Worm (Caenorhabditis elegans): ENCODE measurements around the gene W04B5.5.
A peak's percentile ranks its signal among the peaks of the same experiment; 100 is the strongest.

W04B5.5 gene

DNA sequence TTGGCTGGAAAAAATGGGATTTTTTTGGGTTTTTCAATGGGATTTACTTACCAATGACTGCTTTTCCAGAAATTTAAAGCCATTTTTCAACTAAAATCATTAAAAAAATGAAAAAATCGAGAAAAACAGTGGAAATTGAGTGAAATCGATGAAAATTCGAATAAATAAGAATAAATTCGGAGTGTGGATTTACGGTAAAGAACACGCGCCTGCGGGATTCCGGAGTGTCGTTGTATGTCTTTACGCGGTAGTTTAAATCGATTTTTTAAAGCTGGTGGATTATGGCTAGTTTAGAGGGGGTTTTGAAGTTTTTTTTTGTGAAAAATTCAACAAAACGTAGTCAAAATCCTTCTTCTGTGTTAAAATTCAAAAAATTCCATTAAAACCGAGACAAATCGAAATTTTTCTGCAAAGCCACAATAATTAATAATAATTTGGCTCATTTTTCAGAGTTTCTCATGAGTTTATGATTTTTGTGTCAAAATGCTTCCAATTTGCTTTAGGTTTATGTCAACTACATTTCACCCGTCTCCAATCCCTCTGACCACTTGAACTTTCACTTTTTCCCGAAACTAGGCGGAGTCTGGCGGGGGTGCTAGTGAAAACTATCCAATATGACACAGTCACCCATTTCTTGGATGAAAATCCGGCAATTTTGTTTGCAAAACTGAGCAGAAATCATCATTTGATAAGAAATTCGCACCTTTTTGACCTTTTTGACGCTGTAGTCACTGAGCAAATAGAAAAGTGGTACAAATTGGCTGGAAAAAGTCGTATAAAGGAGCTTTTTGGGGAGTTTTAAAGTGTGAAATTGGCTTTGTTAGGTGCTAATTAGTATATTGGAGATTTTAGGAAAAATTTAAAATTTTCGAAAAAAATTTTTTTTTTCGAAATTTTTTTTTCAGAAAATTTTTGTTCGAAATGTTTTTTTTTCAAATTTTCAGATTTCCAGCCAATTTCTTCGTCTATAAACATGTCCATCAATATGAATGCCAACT lies 16.6 kb downstream of the W04B5.5 start, which contains the start of the genes cic-1 and strm-1 (continued):
- no peak for TF ChIP-seq ZK337.2 (GFP tag; IDR thresholded peaks at IDR 0.05)
- no peak for TF ChIP-seq lin-1 (GFP tag; IDR thresholded peaks at IDR 0.05)
- no peak for TF ChIP-seq daf-8 (GFP tag; IDR thresholded peaks at IDR 0.05)
- TF ChIP-seq dmd-8 (GFP tag; IDR thresholded peaks at IDR 0.05), result no peak
- no peak for TF ChIP-seq mxl-3 (GFP tag; optimal IDR thresholded peaks at IDR 0.05)
- TF ChIP-seq R02D3.7 (tag; optimal IDR thresholded peaks at IDR 0.05), result peak; percentile 74
- TF ChIP-seq hif-1 (tag; optimal IDR thresholded peaks at IDR 0.05), result no peak
- TF ChIP-seq ceh-82 (tag; optimal IDR thresholded peaks at IDR 0.05), result no peak
- no peak for TF ChIP-seq spr-1 (tag; optimal IDR thresholded peaks at IDR 0.05)
- peak; percentile 99 for TF ChIP-seq Y48G9A.11 (GFP tag; IDR thresholded peaks at IDR 0.05)
- no peak for TF ChIP-seq nhr-48 (tag; optimal IDR thresholded peaks at IDR 0.05)
- no peak for TF ChIP-seq arid-1 (GFP tag; conservative IDR thresholded peaks at IDR 0.05)
- TF ChIP-seq hlh-30 (tag; optimal IDR thresholded peaks at IDR 0.05; ENCODE audit: insufficient read depth), result peak; percentile 25
- TF ChIP-seq Y105C5A.15 (GFP tag; IDR thresholded peaks at IDR 0.05), result no peak
- peak in 1 of 2 experiments; percentile 80 for TF ChIP-seq lsy-2 (tag; optimal IDR thresholded peaks at IDR 0.05)
- no peak for TF ChIP-seq egl-43 (GFP tag; IDR thresholded peaks at IDR 0.05)

DNA sequence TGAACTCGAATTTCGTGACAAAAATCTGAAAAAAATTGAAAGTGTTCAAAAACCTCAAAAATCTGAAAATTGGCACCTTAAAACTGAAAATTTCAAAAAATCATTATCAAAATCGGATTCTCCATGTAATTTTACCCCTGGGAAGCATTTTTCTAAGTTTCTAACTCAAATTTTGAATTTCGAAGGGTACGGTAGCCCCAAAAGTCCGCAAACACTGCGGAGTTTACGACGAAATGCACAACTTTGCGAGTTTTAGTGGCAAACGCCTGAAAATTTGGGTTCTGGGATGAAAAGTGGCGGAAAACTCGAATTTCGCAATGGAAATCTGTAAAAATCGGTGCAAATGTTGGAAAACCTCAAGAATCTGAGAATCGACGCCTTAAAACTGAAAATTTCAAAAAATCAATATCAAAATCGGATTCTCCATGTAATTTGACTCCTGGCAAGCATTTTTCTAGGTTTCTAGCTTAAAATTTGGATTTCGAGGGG lies 24.3 kb downstream of the W04B5.5 start:
- TF ChIP-seq spr-1 (tag; optimal IDR thresholded peaks at IDR 0.05), result no peak
- TF ChIP-seq lsy-2 (tag; optimal IDR thresholded peaks at IDR 0.05), result peak in 1 of 2 experiments; percentile 45
- no peak for TF ChIP-seq nhr-11 (tag; optimal IDR thresholded peaks at IDR 0.05)
- peak; percentile 64 for TF ChIP-seq lin-13 (GFP tag; optimal IDR thresholded peaks at IDR 0.05)
- TF ChIP-seq lir-3 (tag; optimal IDR thresholded peaks at IDR 0.05), result no peak

ce11 chrIII:2391704-2392103 lies 26.3 kb downstream of the W04B5.5 start:
- no peak for TF ChIP-seq mxl-2 (GFP tag; conservative IDR thresholded peaks at IDR 0.05)
- TF ChIP-seq ces-1 (GFP tag; optimal IDR thresholded peaks at IDR 0.05), result peak; percentile 86

- no peak for TF ChIP-seq dmd-9 (GFP tag; IDR thresholded peaks at IDR 0.05)
- TF ChIP-seq arid-1 (GFP tag; conservative IDR thresholded peaks at IDR 0.05), result no peak
Observed at ce11 chrIII:2386483-2386882, 31.5 kb downstream of the W04B5.5 start, which contains the start of gene H14E04.3. Gene H14E04.3, minus strand, starts transcription at chrIII:2386583.

- TF ChIP-seq ama-1 (optimal IDR thresholded peaks at IDR 0.05), result no peak
- TF ChIP-seq ceh-28 (tag; optimal IDR thresholded peaks at IDR 0.05), result peak; percentile 99
- peak; percentile 30 for TF ChIP-seq aha-1 (tag)
Observed at ce11 chrIII:2384364-2384763, 33.6 kb downstream of the W04B5.5 start.

DNA sequence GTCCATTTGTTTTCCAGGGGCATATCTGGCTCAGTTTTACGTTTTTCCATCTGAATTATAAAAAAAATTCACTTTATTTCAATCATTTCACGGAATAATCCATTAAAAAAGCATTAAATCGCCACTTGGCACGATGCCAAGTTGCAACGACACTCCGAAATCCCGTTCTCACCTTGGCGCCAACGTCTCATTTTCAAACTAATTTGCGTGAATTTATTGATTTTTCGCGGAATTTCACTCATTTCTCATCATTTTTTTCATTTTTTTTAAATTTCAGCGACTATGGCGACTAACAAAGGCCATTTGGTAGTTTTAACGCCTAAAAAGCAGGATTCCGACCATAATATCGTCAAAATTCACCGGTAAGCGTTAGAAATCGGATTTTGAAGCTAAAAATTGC lies 42.1 kb downstream of the W04B5.5 start, which contains the start of gene H14E04.2:
Gene H14E04.2, plus strand, starts transcription at position 276 of the 400 bp plus-strand sequence.
- TF ChIP-seq Y48G9A.11 (GFP tag; IDR thresholded peaks at IDR 0.05) (peak; percentile 95), egl-27 (tag; optimal IDR thresholded peaks at IDR 0.05) (no peak), hlh-30 (tag; optimal IDR thresholded peaks at IDR 0.05; ENCODE audit: insufficient read depth) (peak; percentile 49), lsy-2 (tag; optimal IDR thresholded peaks at IDR 0.05) (peak; percentile 11 to 88), nhr-25 (tag; optimal IDR thresholded peaks at IDR 0.05; ENCODE audit: borderline replicate concordance, insufficient read depth) (peak; percentile 45), lin-13 (GFP tag; optimal IDR thresholded peaks at IDR 0.05) (peak; percentile 67), lin-38 (GFP tag; IDR thresholded peaks at IDR 0.05) (peak; percentile 73), rbr-2 (tag; optimal IDR thresholded peaks at IDR 0.05) (peak; percentile 44), aha-1 (tag) (peak; percentile 87), pha-4 (GFP tag; IDR thresholded peaks at IDR 0.05) (peak; percentile 35; the same call in 1 of the 2 replicates), pha-4 (tag; optimal IDR thresholded peaks at IDR 0.05) (no peak), mep-1 (tag; optimal IDR thresholded peaks at IDR 0.05) (peak; percentile 59), ctbp-1 (GFP tag; IDR thresholded peaks at IDR 0.05) (no peak), lin-39 (tag; optimal IDR thresholded peaks at IDR 0.05) (no peak), dpl-1 (GFP tag; optimal IDR thresholded peaks at IDR 0.05) (peak; percentile 97), F49E8.2 (tag; optimal IDR thresholded peaks at IDR 0.05; ENCODE audit: borderline replicate concordance) (no peak), F10B5.3 (tag; optimal IDR thresholded peaks at IDR 0.05) (no peak), nhr-6 (tag; optimal IDR thresholded peaks at IDR 0.05) (peak; percentile 26), hmg-1.1 (GFP tag; IDR thresholded peaks at IDR 0.05) (no peak)

Measured in whole organism, L4 larva.